Worm (Caenorhabditis elegans) whole organism, L4 larva: ENCODE data around the gene K02D10.2.

Experiments used
- egl-43 ChIP-seq: fragments of 200-800 bp; sonication (Bioruptor generic); IDR thresholded peaks from 2 replicates; pipeline ENCODE4 v1.3.6; 2022; ENCODE audit warnings: missing genetic modification reagents, missing genetic modification characterization, missing compliant biosample characterization
- nhr-237 ChIP-seq: sonication (generic microtip); optimal IDR thresholded peaks from 2 replicates; lab custom pipeline; 2017; ENCODE audit warnings: missing biosample characterization, missing genetic modification characterization
- skn-1 ChIP-seq: fragments of 150-350 bp; optimal IDR thresholded peaks from 2 replicates; lab custom pipeline; 2014; ENCODE audit warnings: missing biosample characterization, missing genetic modification characterization
- spr-1 ChIP-seq: sonication (generic microtip); optimal IDR thresholded peaks from 2 replicates; lab custom pipeline; 2016; ENCODE audit warnings: mild to moderate bottlenecking, missing genetic modification characterization, missing compliant biosample characterization

ce11 chrIII:8779912-8780311 lies 8.8 kb upstream of the K02D10.2 start, which contains the start of gene K02D10.4:
- TF ChIP-seq nhr-237 (no peak), egl-43 (GFP tag; lab: Robert Waterston, UW) (no peak), spr-1 (no peak), skn-1 (no peak)
